Fruit fly (Drosophila melanogaster): Measurements from ENCODE around the gene CG32727.

The CG32727 gene

DNA sequence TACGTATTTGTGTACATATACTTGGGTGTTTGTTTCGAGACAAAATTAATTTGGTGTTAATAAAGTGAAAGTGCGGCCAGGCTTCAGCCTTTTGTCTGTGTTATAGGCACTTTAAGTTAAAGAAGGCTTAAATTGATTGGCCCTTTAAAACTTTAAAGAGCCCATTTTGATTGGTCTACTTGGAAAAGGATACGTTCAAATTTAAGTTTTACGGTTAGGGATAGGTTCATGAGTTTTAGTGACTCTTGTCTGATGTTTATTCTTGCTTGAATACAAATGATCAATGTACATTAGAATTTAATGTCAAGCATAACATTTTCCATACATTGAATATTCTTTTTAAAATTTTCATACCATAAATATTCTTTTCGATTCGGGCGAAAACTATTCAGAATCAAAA, at the start of gene CG32727:
Gene CG32727, plus strand, starts transcription at position 301 of the 400 bp plus-strand sequence.
- TF ChIP-seq CG11617 (GFP tag; optimal IDR thresholded peaks at IDR 0.05), result no peak
- no peak for TF ChIP-seq kay (GFP tag; ENCODE audit: borderline replicate concordance)
- TF ChIP-seq bab1 (GFP tag; optimal IDR thresholded peaks at IDR 0.05), result no peak
- no peak for TF ChIP-seq CG12768 (GFP tag; optimal IDR thresholded peaks at IDR 0.05)
- no peak for TF ChIP-seq Mnt (GFP tag; optimal IDR thresholded peaks at IDR 0.05)
- TF ChIP-seq Hr96 (GFP tag; optimal IDR thresholded peaks at IDR 0.05), result no peak
- no peak for TF ChIP-seq pad (GFP tag; optimal IDR thresholded peaks at IDR 0.05)
- TF ChIP-seq ovo (GFP tag; optimal IDR thresholded peaks at IDR 0.05), result no peak
- TF ChIP-seq CG1620 (GFP tag; optimal IDR thresholded peaks at IDR 0.05), result no peak
- TF ChIP-seq CG33017 (tag; optimal IDR thresholded peaks at IDR 0.05), result no peak
- TF ChIP-seq tj (GFP tag; optimal IDR thresholded peaks at IDR 0.05), result no peak
- TF ChIP-seq cnc (optimal IDR thresholded peaks at IDR 0.05), result no peak

DNA sequence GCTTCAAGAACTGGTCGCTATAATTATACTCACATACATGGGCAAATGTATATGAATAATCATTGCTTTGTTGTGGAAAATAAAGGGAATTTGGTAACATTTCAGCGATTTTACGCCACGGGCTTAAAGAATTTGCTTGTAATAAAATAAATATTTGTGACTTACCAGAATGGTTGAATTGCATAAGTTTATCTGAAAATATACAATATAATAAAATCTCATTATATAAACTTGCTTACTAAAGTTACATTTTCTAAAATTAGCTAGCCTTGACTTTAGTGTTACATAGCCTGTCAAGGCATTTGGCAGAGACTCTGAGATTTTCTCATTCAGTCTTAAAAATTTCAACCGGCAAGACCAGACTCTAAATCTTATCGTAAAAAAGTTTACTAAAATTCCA, 48.5 kb upstream of the CG32727 start, which contains the start of gene CG1999:
Gene CG1999, plus strand, starts transcription at position 301 of the 400 bp plus-strand sequence.
- TF ChIP-seq CG1620 (GFP tag; optimal IDR thresholded peaks at IDR 0.05) (no peak), ovo (GFP tag; optimal IDR thresholded peaks at IDR 0.05) (no peak), CG7045 (GFP tag; optimal IDR thresholded peaks at IDR 0.05) (no peak), toe (GFP tag; optimal IDR thresholded peaks at IDR 0.05) (no peak), Mnt (GFP tag; optimal IDR thresholded peaks at IDR 0.05) (no peak), CG5204 (GFP tag; optimal IDR thresholded peaks at IDR 0.05) (no peak), cnc (optimal IDR thresholded peaks at IDR 0.05) (no peak), CG7101 (tag; optimal IDR thresholded peaks at IDR 0.05) (no peak), cic (GFP tag; optimal IDR thresholded peaks at IDR 0.05) (no peak), tj (GFP tag; optimal IDR thresholded peaks at IDR 0.05) (no peak), bab1 (GFP tag; optimal IDR thresholded peaks at IDR 0.05) (no peak), kay (GFP tag; ENCODE audit: borderline replicate concordance) (no peak), Crg-1 (GFP tag; optimal IDR thresholded peaks at IDR 0.05) (no peak), CG12768 (GFP tag; optimal IDR thresholded peaks at IDR 0.05) (no peak)

DNA sequence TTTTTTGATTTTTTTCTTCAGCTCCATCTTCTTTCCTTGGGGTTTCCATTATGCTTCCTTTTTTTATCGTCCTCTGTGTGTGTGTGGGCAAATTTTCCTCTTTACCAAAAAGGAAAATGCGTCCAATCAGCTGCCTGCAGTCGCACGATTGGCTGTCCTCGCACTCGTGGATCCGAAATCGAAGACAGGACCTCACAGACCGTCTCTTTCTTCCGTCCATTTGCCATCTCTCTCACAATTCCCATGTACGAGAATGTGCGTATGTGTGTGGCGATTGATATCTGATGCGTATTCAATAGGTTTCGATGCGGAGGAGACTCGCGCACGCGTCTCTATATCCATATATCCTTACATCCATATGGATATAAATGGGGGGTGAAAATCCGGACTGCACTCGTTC, 38.6 kb upstream of the CG32727 start:
- TF ChIP-seq CG12768 (GFP tag; optimal IDR thresholded peaks at IDR 0.05) (no peak), cic (GFP tag; optimal IDR thresholded peaks at IDR 0.05) (no peak), Hr96 (GFP tag; optimal IDR thresholded peaks at IDR 0.05) (no peak), ovo (GFP tag; optimal IDR thresholded peaks at IDR 0.05) (no peak), Mnt (GFP tag; optimal IDR thresholded peaks at IDR 0.05) (no peak), pad (GFP tag; optimal IDR thresholded peaks at IDR 0.05) (no peak), CG14711 (tag; optimal IDR thresholded peaks at IDR 0.05) (no peak), CG33017 (tag; optimal IDR thresholded peaks at IDR 0.05) (no peak), CG11617 (GFP tag; optimal IDR thresholded peaks at IDR 0.05) (no peak), cnc (optimal IDR thresholded peaks at IDR 0.05) (no peak), CG7101 (tag; optimal IDR thresholded peaks at IDR 0.05) (no peak)

DNA sequence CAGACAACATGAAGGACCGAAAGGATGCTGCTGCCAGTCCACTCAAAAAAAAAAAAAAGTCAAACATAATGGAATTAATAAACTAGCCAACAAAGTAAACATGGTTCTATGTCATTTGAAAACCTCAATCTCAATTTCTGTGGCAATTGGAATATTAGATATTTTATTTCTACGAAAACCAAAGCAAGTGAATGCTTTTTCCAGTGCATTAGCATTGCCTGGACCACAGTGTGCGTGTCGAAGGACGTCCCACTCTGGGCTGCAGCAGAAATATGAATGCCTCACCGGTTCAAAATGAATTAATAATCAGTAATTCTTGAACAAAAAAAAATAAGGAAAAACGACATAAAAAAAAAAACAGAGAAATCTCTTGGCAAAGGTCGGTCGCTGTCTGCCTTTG, 34.5 kb upstream of the CG32727 start:
- TF ChIP-seq CG1620 (GFP tag; optimal IDR thresholded peaks at IDR 0.05), result no peak
- no peak for TF ChIP-seq CG14711 (tag; optimal IDR thresholded peaks at IDR 0.05)
- TF ChIP-seq CG7101 (tag; optimal IDR thresholded peaks at IDR 0.05), result no peak
- no peak for TF ChIP-seq CG33017 (tag; optimal IDR thresholded peaks at IDR 0.05)
- no peak for TF ChIP-seq Hr96 (GFP tag; optimal IDR thresholded peaks at IDR 0.05)
- TF ChIP-seq cic (GFP tag; optimal IDR thresholded peaks at IDR 0.05), result no peak
- TF ChIP-seq CG5204 (GFP tag; optimal IDR thresholded peaks at IDR 0.05), result no peak
- no peak for TF ChIP-seq cnc (optimal IDR thresholded peaks at IDR 0.05)
- no peak for TF ChIP-seq CG12768 (GFP tag; optimal IDR thresholded peaks at IDR 0.05)
- no peak for TF ChIP-seq tj (GFP tag; optimal IDR thresholded peaks at IDR 0.05)
- no peak for TF ChIP-seq kay (GFP tag; ENCODE audit: borderline replicate concordance)
- no peak for TF ChIP-seq Clk (GFP tag; optimal IDR thresholded peaks at IDR 0.05)
- no peak for TF ChIP-seq toe (GFP tag; optimal IDR thresholded peaks at IDR 0.05)
- TF ChIP-seq Crg-1 (GFP tag; optimal IDR thresholded peaks at IDR 0.05), result no peak
- no peak for TF ChIP-seq CG7045 (GFP tag; optimal IDR thresholded peaks at IDR 0.05)

DNA sequence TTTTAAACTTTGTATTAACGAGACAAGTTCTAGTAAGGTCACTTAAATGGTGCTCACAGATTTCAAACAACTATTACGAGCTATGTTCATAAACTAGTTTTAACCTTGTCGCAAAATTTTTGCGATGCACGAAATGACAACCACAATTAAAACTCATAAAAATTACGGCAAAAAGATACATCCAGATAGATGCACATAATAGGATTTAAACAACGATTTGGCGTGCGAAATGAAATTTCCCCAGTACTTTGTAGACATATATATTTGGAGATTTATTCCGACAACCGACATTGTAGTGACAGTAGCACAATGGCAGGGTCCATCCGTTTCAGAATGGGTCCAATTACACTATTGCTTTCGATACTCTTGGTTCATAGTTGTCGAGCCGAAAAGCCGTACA, 29.2 kb upstream of the CG32727 start, which contains the start of gene CheA7a:
Gene CheA7a, plus strand, starts transcription at position 301 of the 400 bp plus-strand sequence.
- no peak for TF ChIP-seq CG5204 (GFP tag; optimal IDR thresholded peaks at IDR 0.05)
- no peak for TF ChIP-seq kay (GFP tag; ENCODE audit: borderline replicate concordance)
- TF ChIP-seq tj (GFP tag; optimal IDR thresholded peaks at IDR 0.05), result no peak
- TF ChIP-seq CG14711 (tag; optimal IDR thresholded peaks at IDR 0.05), result no peak
- TF ChIP-seq cic (GFP tag; optimal IDR thresholded peaks at IDR 0.05), result no peak
- no peak for TF ChIP-seq CG12768 (GFP tag; optimal IDR thresholded peaks at IDR 0.05)
- no peak for TF ChIP-seq Hr96 (GFP tag; optimal IDR thresholded peaks at IDR 0.05)
- no peak for TF ChIP-seq CG33017 (tag; optimal IDR thresholded peaks at IDR 0.05)
- no peak for TF ChIP-seq CG1620 (GFP tag; optimal IDR thresholded peaks at IDR 0.05)
- no peak for TF ChIP-seq CG7101 (tag; optimal IDR thresholded peaks at IDR 0.05)
- no peak for TF ChIP-seq CG11617 (GFP tag; optimal IDR thresholded peaks at IDR 0.05)
- TF ChIP-seq Mnt (GFP tag; optimal IDR thresholded peaks at IDR 0.05), result no peak
- no peak for TF ChIP-seq Clk (GFP tag; optimal IDR thresholded peaks at IDR 0.05)
- TF ChIP-seq bab1 (GFP tag; optimal IDR thresholded peaks at IDR 0.05), result no peak

DNA sequence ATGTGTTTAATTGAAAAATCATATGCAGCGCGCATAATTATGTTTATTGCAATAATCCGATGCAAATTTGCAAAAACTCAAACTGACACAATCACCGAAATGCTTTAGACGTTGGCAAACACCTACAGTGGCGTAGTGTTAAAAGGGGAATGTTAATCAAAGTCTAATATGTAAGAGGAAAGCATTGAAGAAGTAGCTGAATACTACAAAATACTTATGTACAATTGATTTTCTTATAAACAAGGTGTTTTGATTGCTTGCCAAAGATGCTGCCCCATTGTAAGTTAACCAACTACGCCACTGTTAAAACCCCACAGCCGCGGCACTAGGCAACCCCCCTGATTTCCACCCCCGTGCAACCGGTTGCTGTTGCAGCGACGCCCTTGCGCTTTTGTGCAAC, 27.4 kb upstream of the CG32727 start:
- TF ChIP-seq kay (GFP tag; ENCODE audit: borderline replicate concordance) (no peak), Hr96 (GFP tag; optimal IDR thresholded peaks at IDR 0.05) (no peak), CG5204 (GFP tag; optimal IDR thresholded peaks at IDR 0.05) (no peak), Crg-1 (GFP tag; optimal IDR thresholded peaks at IDR 0.05) (no peak), tj (GFP tag; optimal IDR thresholded peaks at IDR 0.05) (no peak), CG7101 (tag; optimal IDR thresholded peaks at IDR 0.05) (no peak), CG11617 (GFP tag; optimal IDR thresholded peaks at IDR 0.05) (no peak), CG1620 (GFP tag; optimal IDR thresholded peaks at IDR 0.05) (no peak), bab1 (GFP tag; optimal IDR thresholded peaks at IDR 0.05) (no peak), cnc (optimal IDR thresholded peaks at IDR 0.05) (no peak)
